Worm (Caenorhabditis elegans) whole organism, L4 larva: ENCODE results near the gene pygl-1.

ENCODE experiments used
- D1046.2 ChIP-seq: fragments of 200-800 bp; sonication (Bioruptor generic); IDR thresholded peaks from 2 replicates; pipeline ENCODE4 v1.3.6; 2022; ENCODE audit warnings: missing genetic modification characterization, missing compliant biosample characterization
- F49E8.2 ChIP-seq: sonication (generic microtip); optimal IDR thresholded peaks from 2 replicates; lab custom pipeline; 2016; ENCODE audit warnings: missing compliant biosample characterization, mild to moderate bottlenecking, missing genetic modification characterization, borderline replicate concordance
- R02D3.7 ChIP-seq: fragments of 150-350 bp; sonication (generic microtip); optimal IDR thresholded peaks from 3 replicates; lab custom pipeline; 2014; ENCODE audit warnings: missing biosample characterization, missing genetic modification characterization
- Y48G9A.11 ChIP-seq: fragments of 200-800 bp; sonication (Bioruptor generic); IDR thresholded peaks from 2 replicates; pipeline ENCODE4 v1.3.6; 2022; ENCODE audit warnings: missing genetic modification reagents, missing genetic modification characterization, missing compliant biosample characterization
- Y5F2A.4 ChIP-seq: fragments of 200-800 bp; sonication (Bioruptor generic); optimal IDR thresholded peaks from 2 replicates; lab custom pipeline; 2018; ENCODE audit warnings: mild to moderate bottlenecking, missing genetic modification characterization, missing compliant biosample characterization
- Y75B8A.6 ChIP-seq: fragments of 200-800 bp; sonication (Bioruptor generic); IDR thresholded peaks from 2 replicates; pipeline ENCODE4 v1.3.6; 2022; ENCODE audit warnings: missing genetic modification reagents, missing genetic modification characterization, missing compliant biosample characterization
- ZK337.2 ChIP-seq: fragments of 200-800 bp; sonication (Bioruptor generic); IDR thresholded peaks from 2 replicates; pipeline ENCODE4 v1.3.6; 2022; ENCODE audit warnings: missing genetic modification reagents, missing genetic modification characterization, missing compliant biosample characterization
- aha-1 ChIP-seq: fragments of 150-350 bp; peaks from one replicate; lab custom pipeline; 2014; ENCODE audit warnings: missing biosample characterization, missing genetic modification characterization
- ama-1 ChIP-seq: fragments of 150-350 bp; optimal IDR thresholded peaks from 2 replicates; lab custom pipeline; 2014; ENCODE audit warnings: inconsistent platforms, mixed read lengths
- arid-1 ChIP-seq: fragments of 200-800 bp; sonication (Bioruptor generic); conservative IDR thresholded peaks from 2 replicates; pipeline ENCODE4 v1.3.6; 2022; ENCODE audit warnings: missing genetic modification reagents, missing genetic modification characterization, missing compliant biosample characterization
- ceh-32 ChIP-seq: sonication (generic microtip); optimal IDR thresholded peaks from 2 replicates; lab custom pipeline; 2016; ENCODE audit warnings: mild to moderate bottlenecking, missing genetic modification characterization, missing compliant biosample characterization; ENCODE audit not compliant: poor library complexity
- ceh-44 ChIP-seq: fragments of 200-800 bp; sonication (Bioruptor generic); IDR thresholded peaks from 2 replicates; pipeline ENCODE4 v1.3.6; 2022; ENCODE audit warnings: missing genetic modification reagents, missing genetic modification characterization, missing compliant biosample characterization
- ctbp-1 ChIP-seq: fragments of 200-800 bp; sonication (Bioruptor generic); IDR thresholded peaks from 2 replicates; pipeline ENCODE4 v1.3.6; 2022; ENCODE audit warnings: missing genetic modification reagents, missing genetic modification characterization, missing compliant biosample characterization
- daf-16 ChIP-seq, 3 experiments: sonication (generic microtip); optimal IDR thresholded peaks; 2 replicates each; lab custom pipeline; 2016 to 2017; ENCODE audit warnings: missing genetic modification characterization in 3 of 3, missing genetic modification reagents in 3 of 3, mild to moderate bottlenecking in 2 of 3, missing compliant biosample characterization in 2 of 3, missing biosample characterization in 1 of 3, moderate library complexity in 1 of 3
- daf-19 ChIP-seq: fragments of 200-800 bp; sonication (Bioruptor generic); conservative IDR thresholded peaks from 2 replicates; pipeline ENCODE4 v1.3.6; 2022; ENCODE audit warnings: missing genetic modification characterization, missing compliant biosample characterization
- dmd-8 ChIP-seq: fragments of 200-800 bp; sonication (Bioruptor generic); IDR thresholded peaks from 2 replicates; pipeline ENCODE4 v1.3.6; 2022; ENCODE audit warnings: missing genetic modification characterization, missing compliant biosample characterization
- dmd-9 ChIP-seq: fragments of 200-800 bp; sonication (Bioruptor generic); IDR thresholded peaks from 2 replicates; pipeline ENCODE4 v1.3.6; 2022; ENCODE audit warnings: missing genetic modification reagents, missing genetic modification characterization, missing compliant biosample characterization
- dpl-1 ChIP-seq: fragments of 150-350 bp; optimal IDR thresholded peaks from 2 replicates; lab custom pipeline; 2014; ENCODE audit warnings: missing biosample characterization, missing genetic modification reagents, missing genetic modification characterization
- dve-1 ChIP-seq: sonication (generic microtip); optimal IDR thresholded peaks from 2 replicates; lab custom pipeline; 2017; ENCODE audit warnings: antibody characterized with exemption, mild to moderate bottlenecking, missing genetic modification characterization, missing compliant biosample characterization; ENCODE audit not compliant: insufficient read depth
- fos-1 ChIP-seq: fragments of 150-350 bp; optimal IDR thresholded peaks from 2 replicates; lab custom pipeline; 2014; ENCODE audit warnings: missing biosample characterization, missing genetic modification characterization
- hif-1 ChIP-seq, 2 experiments: sonication (generic microtip); optimal IDR thresholded peaks; 2 replicates each; lab custom pipeline; 2016 to 2017; ENCODE audit warnings: missing compliant biosample characterization in 2 of 2, missing genetic modification characterization in 2 of 2, missing genetic modification reagents in 2 of 2, missing genotype in 2 of 2, mild to moderate bottlenecking in 1 of 2
- hlh-11 ChIP-seq: fragments of 200-800 bp; sonication (Bioruptor generic); optimal IDR thresholded peaks from 2 replicates; lab custom pipeline; 2018; ENCODE audit warnings: mild to moderate bottlenecking, missing genetic modification characterization, missing compliant biosample characterization
- hlh-30 ChIP-seq: sonication (generic microtip); optimal IDR thresholded peaks from 2 replicates; lab custom pipeline; 2017; ENCODE audit warnings: antibody characterized with exemption, mild to moderate bottlenecking, missing genetic modification characterization, missing compliant biosample characterization; ENCODE audit not compliant: insufficient read depth
- jun-1 ChIP-seq: fragments of 150-350 bp; optimal IDR thresholded peaks from 2 replicates; lab custom pipeline; 2014; ENCODE audit warnings: missing biosample characterization, missing genetic modification reagents, missing genetic modification characterization
- lin-38 ChIP-seq: fragments of 200-800 bp; sonication (Bioruptor generic); IDR thresholded peaks from 2 replicates; pipeline ENCODE4 v1.3.6; 2022; ENCODE audit warnings: missing genetic modification reagents, missing genetic modification characterization, missing compliant biosample characterization
- madf-9 ChIP-seq: fragments of 200-800 bp; sonication (Bioruptor generic); conservative IDR thresholded peaks from 2 replicates; pipeline ENCODE4 v1.3.6; 2022; ENCODE audit warnings: missing genetic modification reagents, missing genetic modification characterization, missing compliant biosample characterization
- mdl-1 ChIP-seq, 2 experiments: fragments of 150-350 bp in 1 of 2; sonication (generic microtip) in 1 of 2; optimal IDR thresholded peaks; 2 replicates each; lab custom pipeline; 2014 to 2017; ENCODE audit warnings: missing biosample characterization in 2 of 2, missing genetic modification characterization in 2 of 2
- mep-1 ChIP-seq: fragments of 150-350 bp; sonication (generic microtip); optimal IDR thresholded peaks from 3 replicates; lab custom pipeline; 2014; ENCODE audit warnings: missing biosample characterization, missing genetic modification characterization
- mxl-2 ChIP-seq: fragments of 200-800 bp; sonication (Bioruptor generic); conservative IDR thresholded peaks from 2 replicates; pipeline ENCODE4 v1.3.6; 2022; ENCODE audit warnings: missing genetic modification reagents, missing genetic modification characterization, missing compliant biosample characterization
- mxl-3 ChIP-seq: fragments of 200-800 bp; sonication (Bioruptor generic); optimal IDR thresholded peaks from 2 replicates; lab custom pipeline; 2018; ENCODE audit warnings: mild to moderate bottlenecking, missing genetic modification characterization, missing compliant biosample characterization
- nhr-10 ChIP-seq: fragments of 150-350 bp; optimal IDR thresholded peaks from 2 replicates; lab custom pipeline; 2014; ENCODE audit warnings: missing biosample characterization, missing genetic modification characterization
- nhr-102 ChIP-seq: sonication (generic microtip); optimal IDR thresholded peaks from 2 replicates; lab custom pipeline; 2016; ENCODE audit warnings: mild to moderate bottlenecking, missing genetic modification characterization, moderate library complexity, missing compliant biosample characterization
- sdz-12 ChIP-seq: fragments of 200-800 bp; sonication (Bioruptor generic); optimal IDR thresholded peaks from 2 replicates; lab custom pipeline; 2018; ENCODE audit warnings: mild to moderate bottlenecking, missing genetic modification characterization, missing compliant biosample characterization
- set-16 ChIP-seq: fragments of 200-800 bp; sonication (Bioruptor generic); IDR thresholded peaks from 2 replicates; pipeline ENCODE4 v1.3.6; 2022; ENCODE audit warnings: missing genetic modification reagents, missing genetic modification characterization, missing compliant biosample characterization
- snpc-1.2 ChIP-seq: fragments of 200-800 bp; sonication (Bioruptor generic); IDR thresholded peaks from 2 replicates; pipeline ENCODE4 v1.3.6; 2022; ENCODE audit warnings: missing genetic modification reagents, missing genetic modification characterization, missing compliant biosample characterization
- tra-1 ChIP-seq: fragments of 200-800 bp; sonication (Bioruptor generic); IDR thresholded peaks from 2 replicates; pipeline ENCODE4 v1.3.6; 2022; ENCODE audit warnings: missing genetic modification reagents, missing genetic modification characterization, missing compliant biosample characterization
- unc-130 ChIP-seq: sonication (generic microtip); optimal IDR thresholded peaks from 2 replicates; lab custom pipeline; 2016; ENCODE audit warnings: missing genetic modification reagents, missing genetic modification characterization, missing compliant biosample characterization
- unc-62 ChIP-seq, 3 experiments: fragments of 150-350 bp in 1 of 3; sonication (generic microtip); optimal IDR thresholded peaks in 2 of 3; peaks in 1 of 3; 1 replicate in 1 of 3; 2 replicates in 2 of 3; lab custom pipeline; 2014 to 2017; ENCODE audit warnings: missing biosample characterization in 3 of 3, missing genetic modification characterization in 3 of 3, missing genetic modification reagents in 3 of 3, missing genotype in 1 of 3
- vab-7 ChIP-seq: fragments of 200-800 bp; sonication (Bioruptor generic); IDR thresholded peaks from 2 replicates; pipeline ENCODE4 v1.3.6; 2022; ENCODE audit warnings: missing genetic modification reagents, missing genetic modification characterization, missing compliant biosample characterization
- zip-11 ChIP-seq: fragments of 200-800 bp; sonication (Bioruptor generic); IDR thresholded peaks from 2 replicates; pipeline ENCODE4 v1.3.6; 2022; ENCODE audit warnings: missing genetic modification characterization, missing compliant biosample characterization
- ztf-11 ChIP-seq: fragments of 150-350 bp; optimal IDR thresholded peaks from 2 replicates; lab custom pipeline; 2014; ENCODE audit warnings: missing biosample characterization, missing genetic modification characterization
- ztf-7 ChIP-seq: fragments of 150-350 bp; optimal IDR thresholded peaks from 2 replicates; lab custom pipeline; 2014; ENCODE audit warnings: missing biosample characterization, missing genetic modification characterization

Gene pygl-1

ce11 chrV:3582671-3583070 lies 3.8 kb downstream of the pygl-1 start:
- TF ChIP-seq nhr-10 (tag; lab: Kevin White, UChicago) (no peak), set-16 (peak; percentile 77)

- TF ChIP-seq daf-19 (GFP tag; lab: Robert Waterston, UW) (no peak), aha-1 (tag; lab: Kevin White, UChicago) (peak; percentile 94), Y5F2A.4 (GFP tag; lab: Kevin White, UChicago) (no peak), set-16 (0 out of 2 replicates have a peak, but pooled peaks have one; percentile 19), dmd-9 (GFP tag; lab: Robert Waterston, UW) (no peak), tra-1 (no peak), jun-1 (no peak)
- TF ChIP-seq, all 104 proteins: peak for 2
Observed at ce11 chrV:3583622-3584021, 4.8 kb downstream of the pygl-1 start.

- TF ChIP-seq F49E8.2 (tag; lab: Kevin White, UChicago) (peak; percentile 88), dmd-8 (GFP tag; lab: Robert Waterston, UW) (peak; percentile 40; the same call in 1 of the 2 replicates), vab-7 (0 out of 2 replicates have a peak, but pooled peaks have one; percentile 14), ZK337.2 (GFP tag; lab: Robert Waterston, UW) (0 out of 2 replicates have a peak, but pooled peaks have one; percentile 14), daf-16 (GFP tag; optimal IDR thresholded peaks at IDR 0.05; lab: Kevin White, UChicago) (no peak), daf-16 (tag; optimal IDR thresholded peaks at IDR 0.05; lab: Kevin White, UChicago) (peak; percentile 42), lin-38 (GFP tag; lab: Robert Waterston, UW) (peak; percentile 57), R02D3.7 (tag; lab: Kevin White, UChicago) (no peak), dpl-1 (no peak), mxl-2 (GFP tag; lab: Robert Waterston, UW) (no peak), ama-1 (lab: Kevin White, UChicago) (peak; percentile 87), Y48G9A.11 (GFP tag; lab: Robert Waterston, UW) (peak; percentile 78), arid-1 (GFP tag; lab: Robert Waterston, UW) (peak; percentile 51; the same call in 1 of the 2 replicates), aha-1 (tag; lab: Kevin White, UChicago) (peak; percentile 30), mxl-3 (GFP tag; lab: Kevin White, UChicago) (no peak), snpc-1.2 (peak; percentile 74), nhr-102 (tag; lab: Kevin White, UChicago) (peak; percentile 22), ctbp-1 (GFP tag; lab: Robert Waterston, UW) (peak; percentile 13; the same call in 1 of the 2 replicates), unc-130 (GFP tag; lab: Kevin White, UChicago) (peak; percentile 54)
- TF ChIP-seq, all 104 proteins: peak for 14
Observed at ce11 chrV:3585011-3585410, 6.2 kb downstream of the pygl-1 start.

- 0 out of 2 replicates have a peak, but pooled peaks have one; percentile 24 for TF ChIP-seq D1046.2 (GFP tag; lab: Robert Waterston, UW)
- no peak for TF ChIP-seq Y75B8A.6 (GFP tag; lab: Robert Waterston, UW)
- no peak for TF ChIP-seq sdz-12 (GFP tag; lab: Kevin White, UChicago)
- TF ChIP-seq madf-9 (GFP tag; lab: Robert Waterston, UW) = no peak
- TF ChIP-seq ztf-11 (tag; lab: Kevin White, UChicago) = no peak
- TF ChIP-seq mxl-3 (GFP tag; lab: Kevin White, UChicago) = no peak
- peak; percentile 9 for TF ChIP-seq mep-1
- no peak for TF ChIP-seq dve-1
- no peak for TF ChIP-seq ceh-32 (tag; lab: Kevin White, UChicago)
- no peak for TF ChIP-seq ceh-44 (GFP tag; lab: Robert Waterston, UW)
- no peak for TF ChIP-seq dmd-9 (GFP tag; lab: Robert Waterston, UW)
- peak; percentile 22 for TF ChIP-seq hlh-30 (tag; lab: Kevin White, UChicago)
- TF ChIP-seq mdl-1 (tag; optimal IDR thresholded peaks at IDR 0.05; lab: Kevin White, UChicago) = peak in 1 of 2 experiments; percentile 34
- peak in 1 of 2 experiments; percentile 47 for TF ChIP-seq unc-62 (GFP tag; optimal IDR thresholded peaks at IDR 0.05 in 1 of 2; lab: Kevin White, UChicago)
- TF ChIP-seq unc-62 (tag; optimal IDR thresholded peaks at IDR 0.05; lab: Kevin White, UChicago) = no peak
- no peak for TF ChIP-seq daf-16 (GFP tag; optimal IDR thresholded peaks at IDR 0.05; lab: Kevin White, UChicago)
- TF ChIP-seq daf-16 (tag; optimal IDR thresholded peaks at IDR 0.05; lab: Kevin White, UChicago) = peak; percentile 9
- no peak for TF ChIP-seq fos-1
- no peak for TF ChIP-seq ztf-7 (tag; lab: Kevin White, UChicago)
- peak; percentile 5 for TF ChIP-seq hlh-11 (tag; lab: Kevin White, UChicago)
- TF ChIP-seq hif-1 (tag; optimal IDR thresholded peaks at IDR 0.05; lab: Kevin White, UChicago) = peak in 1 of 2 experiments; percentile 34
- TF ChIP-seq zip-11 (GFP tag; lab: Robert Waterston, UW) = no peak
Observed at ce11 chrV:3586014-3586689, 7.3 kb downstream of the pygl-1 start, which contains the start of the genes rpl-11.1 and T22F3.2. Gene rpl-11.1, minus strand, starts transcription at chrV:3586064. Gene T22F3.2, plus strand, starts transcription at chrV:3586639.
